Worm (Caenorhabditis elegans) whole organism, L4 larva: Measurements from ENCODE around the gene let-805.
"Not testable (repeated sequence)": the region's sequence is repeated elsewhere in the genome, so short reads cannot be mapped to it uniquely, and the experiment has no call there.

Source experiments
- D1046.2 ChIP-seq: fragments of 200-800 bp; sonication (Bioruptor generic); IDR thresholded peaks from 2 replicates; pipeline ENCODE4 v1.3.6; 2022; ENCODE audit warnings: missing genetic modification characterization, missing compliant biosample characterization
- F26F4.8 ChIP-seq: fragments of 200-800 bp; sonication (Bioruptor generic); conservative IDR thresholded peaks from 2 replicates; pipeline ENCODE4 v1.3.6; 2022; ENCODE audit warnings: missing genetic modification characterization, missing compliant biosample characterization
- F44E2.7 ChIP-seq: fragments of 200-800 bp; sonication (Bioruptor generic); IDR thresholded peaks from 2 replicates; pipeline ENCODE4 v2.1.2; 2022; ENCODE audit warnings: missing genetic modification characterization, missing compliant biosample characterization
- F49E8.2 ChIP-seq: sonication (generic microtip); optimal IDR thresholded peaks from 2 replicates; lab custom pipeline; 2016; ENCODE audit warnings: missing compliant biosample characterization, mild to moderate bottlenecking, missing genetic modification characterization, borderline replicate concordance
- R02D3.7 ChIP-seq: fragments of 150-350 bp; sonication (generic microtip); optimal IDR thresholded peaks from 3 replicates; lab custom pipeline; 2014; ENCODE audit warnings: missing biosample characterization, missing genetic modification characterization
- T20F7.1 ChIP-seq: fragments of 200-800 bp; sonication (Bioruptor generic); optimal IDR thresholded peaks from 2 replicates; lab custom pipeline; 2018; ENCODE audit warnings: mild to moderate bottlenecking, missing genetic modification characterization, missing compliant biosample characterization
- ama-1 ChIP-seq: fragments of 150-350 bp; optimal IDR thresholded peaks from 2 replicates; lab custom pipeline; 2014; ENCODE audit warnings: inconsistent platforms, mixed read lengths
- arid-1 ChIP-seq: fragments of 200-800 bp; sonication (Bioruptor generic); conservative IDR thresholded peaks from 2 replicates; pipeline ENCODE4 v1.3.6; 2022; ENCODE audit warnings: missing genetic modification reagents, missing genetic modification characterization, missing compliant biosample characterization
- ceh-28 ChIP-seq: fragments of 150-350 bp; optimal IDR thresholded peaks from 2 replicates; lab custom pipeline; 2014; ENCODE audit warnings: missing biosample characterization, missing genetic modification reagents, missing genetic modification characterization
- ceh-44 ChIP-seq: fragments of 200-800 bp; sonication (Bioruptor generic); IDR thresholded peaks from 2 replicates; pipeline ENCODE4 v1.3.6; 2022; ENCODE audit warnings: missing genetic modification reagents, missing genetic modification characterization, missing compliant biosample characterization
- ceh-62 ChIP-seq: sonication (generic microtip); optimal IDR thresholded peaks from 2 replicates; lab custom pipeline; 2017; ENCODE audit warnings: missing biosample characterization, missing genetic modification characterization
- daf-12 ChIP-seq: fragments of 150-350 bp; optimal IDR thresholded peaks from 2 replicates; lab custom pipeline; 2014; ENCODE audit warnings: missing biosample characterization, missing genetic modification reagents, missing genetic modification characterization
- daf-16 ChIP-seq, 3 experiments: sonication (generic microtip); optimal IDR thresholded peaks; 2 replicates each; lab custom pipeline; 2016 to 2017; ENCODE audit warnings: missing genetic modification characterization in 3 of 3, missing genetic modification reagents in 3 of 3, mild to moderate bottlenecking in 2 of 3, missing compliant biosample characterization in 2 of 3, missing biosample characterization in 1 of 3, moderate library complexity in 1 of 3
- dmd-9 ChIP-seq: fragments of 200-800 bp; sonication (Bioruptor generic); IDR thresholded peaks from 2 replicates; pipeline ENCODE4 v1.3.6; 2022; ENCODE audit warnings: missing genetic modification reagents, missing genetic modification characterization, missing compliant biosample characterization
- dpl-1 ChIP-seq: fragments of 150-350 bp; optimal IDR thresholded peaks from 2 replicates; lab custom pipeline; 2014; ENCODE audit warnings: missing biosample characterization, missing genetic modification reagents, missing genetic modification characterization
- duxl-1 ChIP-seq: sonication (generic microtip); optimal IDR thresholded peaks from 2 replicates; lab custom pipeline; 2016; ENCODE audit warnings: mild to moderate bottlenecking, missing genetic modification characterization, moderate library complexity, missing compliant biosample characterization; ENCODE audit not compliant: poor library complexity
- egl-43 ChIP-seq: fragments of 200-800 bp; sonication (Bioruptor generic); IDR thresholded peaks from 2 replicates; pipeline ENCODE4 v1.3.6; 2022; ENCODE audit warnings: missing genetic modification reagents, missing genetic modification characterization, missing compliant biosample characterization
- hif-1 ChIP-seq, 2 experiments: sonication (generic microtip); optimal IDR thresholded peaks; 2 replicates each; lab custom pipeline; 2016 to 2017; ENCODE audit warnings: missing compliant biosample characterization in 2 of 2, missing genetic modification characterization in 2 of 2, missing genetic modification reagents in 2 of 2, missing genotype in 2 of 2, mild to moderate bottlenecking in 1 of 2
- hlh-30 ChIP-seq: sonication (generic microtip); optimal IDR thresholded peaks from 2 replicates; lab custom pipeline; 2017; ENCODE audit warnings: antibody characterized with exemption, mild to moderate bottlenecking, missing genetic modification characterization, missing compliant biosample characterization; ENCODE audit not compliant: insufficient read depth
- jun-1 ChIP-seq: fragments of 150-350 bp; optimal IDR thresholded peaks from 2 replicates; lab custom pipeline; 2014; ENCODE audit warnings: missing biosample characterization, missing genetic modification reagents, missing genetic modification characterization
- lim-7 ChIP-seq: fragments of 200-800 bp; sonication (Bioruptor generic); IDR thresholded peaks from 2 replicates; pipeline ENCODE4 v1.3.6; 2022; ENCODE audit warnings: missing genetic modification characterization, missing compliant biosample characterization
- lin-1 ChIP-seq: fragments of 200-800 bp; sonication (Bioruptor generic); IDR thresholded peaks from 2 replicates; pipeline ENCODE4 v1.3.6; 2022; ENCODE audit warnings: missing genetic modification reagents, missing genetic modification characterization, missing compliant biosample characterization
- lin-13 ChIP-seq: fragments of 150-350 bp; optimal IDR thresholded peaks from 2 replicates; lab custom pipeline; 2014; ENCODE audit warnings: missing biosample characterization, missing genetic modification reagents, missing genetic modification characterization
- lin-38 ChIP-seq: fragments of 200-800 bp; sonication (Bioruptor generic); IDR thresholded peaks from 2 replicates; pipeline ENCODE4 v1.3.6; 2022; ENCODE audit warnings: missing genetic modification reagents, missing genetic modification characterization, missing compliant biosample characterization
- lir-3 ChIP-seq: sonication (generic microtip); optimal IDR thresholded peaks from 2 replicates; lab custom pipeline; 2016; ENCODE audit warnings: mild to moderate bottlenecking, missing genetic modification characterization, missing compliant biosample characterization
- lsy-2 ChIP-seq, 2 experiments: fragments of 150-350 bp in 1 of 2; sonication (generic microtip) in 1 of 2; optimal IDR thresholded peaks; 2 replicates each; lab custom pipeline; 2014 to 2017; ENCODE audit warnings: missing biosample characterization in 2 of 2, missing genetic modification characterization in 2 of 2
- madf-5 ChIP-seq, 2 experiments: fragments of 200-800 bp; sonication (Bioruptor generic); IDR thresholded peaks; 2 replicates each; pipeline ENCODE4 v1.3.6; 2022; ENCODE audit warnings: missing compliant biosample characterization in 2 of 2, missing genetic modification characterization in 2 of 2
- mep-1 ChIP-seq: fragments of 150-350 bp; sonication (generic microtip); optimal IDR thresholded peaks from 3 replicates; lab custom pipeline; 2014; ENCODE audit warnings: missing biosample characterization, missing genetic modification characterization
- nhr-28 ChIP-seq: fragments of 150-350 bp; optimal IDR thresholded peaks from 2 replicates; lab custom pipeline; 2014; ENCODE audit warnings: missing biosample characterization, missing genetic modification characterization
- nhr-41 ChIP-seq: fragments of 200-800 bp; sonication (Bioruptor generic); IDR thresholded peaks from 2 replicates; pipeline ENCODE4 v1.3.6; 2022; ENCODE audit warnings: missing genetic modification reagents, missing genetic modification characterization, missing compliant biosample characterization
- nhr-48 ChIP-seq: sonication (generic microtip); optimal IDR thresholded peaks from 2 replicates; lab custom pipeline; 2016; ENCODE audit warnings: mild to moderate bottlenecking, missing genetic modification characterization, missing compliant biosample characterization
- pha-4 ChIP-seq, 2 experiments: fragments of 150-350 bp in 1 of 2; fragments of 200-800 bp in 1 of 2; sonication (Bioruptor generic) in 1 of 2; IDR thresholded peaks in 1 of 2; optimal IDR thresholded peaks in 1 of 2; 2 replicates each; pipeline versions ENCODE4 v1.3.6 to Lab custom; 2014 to 2022; ENCODE audit warnings: missing genetic modification characterization in 2 of 2, missing genetic modification reagents in 2 of 2, missing biosample characterization in 1 of 2, missing compliant biosample characterization in 1 of 2
- snpc-1.2 ChIP-seq: fragments of 200-800 bp; sonication (Bioruptor generic); IDR thresholded peaks from 2 replicates; pipeline ENCODE4 v1.3.6; 2022; ENCODE audit warnings: missing genetic modification reagents, missing genetic modification characterization, missing compliant biosample characterization
- tag-97 ChIP-seq: fragments of 200-800 bp; sonication (Bioruptor generic); IDR thresholded peaks from 2 replicates; pipeline ENCODE4 v1.3.6; 2022; ENCODE audit warnings: missing genetic modification characterization, missing compliant biosample characterization
- unc-62 ChIP-seq, 3 experiments: fragments of 150-350 bp in 1 of 3; sonication (generic microtip); optimal IDR thresholded peaks in 2 of 3; peaks in 1 of 3; 1 replicate in 1 of 3; 2 replicates in 2 of 3; lab custom pipeline; 2014 to 2017; ENCODE audit warnings: missing biosample characterization in 3 of 3, missing genetic modification characterization in 3 of 3, missing genetic modification reagents in 3 of 3, missing genotype in 1 of 3
- vab-7 ChIP-seq: fragments of 200-800 bp; sonication (Bioruptor generic); IDR thresholded peaks from 2 replicates; pipeline ENCODE4 v1.3.6; 2022; ENCODE audit warnings: missing genetic modification reagents, missing genetic modification characterization, missing compliant biosample characterization
- zag-1 ChIP-seq: fragments of 150-350 bp; optimal IDR thresholded peaks from 2 replicates; lab custom pipeline; 2014; ENCODE audit warnings: missing biosample characterization, missing genetic modification characterization
- zfp-3 ChIP-seq: fragments of 200-800 bp; sonication (Bioruptor generic); conservative IDR thresholded peaks from 2 replicates; pipeline ENCODE4 v1.3.6; 2022; ENCODE audit warnings: missing genetic modification reagents, missing genetic modification characterization, missing compliant biosample characterization

let-805 gene

DNA sequence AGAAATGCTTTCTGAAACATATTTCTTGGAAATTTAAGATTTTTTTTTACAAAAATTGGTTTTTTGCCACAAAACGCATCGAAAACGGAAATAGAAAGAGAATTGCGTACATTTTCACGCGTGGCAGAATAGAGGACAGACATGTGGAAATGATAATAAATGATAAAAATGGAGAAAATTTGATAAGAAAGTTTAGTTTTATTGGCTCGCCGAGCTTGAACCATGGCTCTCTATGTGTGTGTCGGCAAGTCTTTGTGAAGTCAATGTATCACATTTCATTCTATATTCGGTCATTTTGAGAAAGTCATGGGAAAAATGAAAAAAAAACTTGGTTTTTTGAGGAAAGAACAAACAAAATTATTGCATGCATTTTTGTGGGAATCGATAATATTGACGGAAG lies 29.5 kb downstream of the let-805 start (continued):
- TF ChIP-seq zag-1 (tag; lab: Kevin White, UChicago): no peak
- TF ChIP-seq ceh-62 (tag; lab: Kevin White, UChicago): no peak
- peak; percentile 11 for TF ChIP-seq hlh-30 (tag; lab: Kevin White, UChicago)
- no peak for TF ChIP-seq mep-1

DNA sequence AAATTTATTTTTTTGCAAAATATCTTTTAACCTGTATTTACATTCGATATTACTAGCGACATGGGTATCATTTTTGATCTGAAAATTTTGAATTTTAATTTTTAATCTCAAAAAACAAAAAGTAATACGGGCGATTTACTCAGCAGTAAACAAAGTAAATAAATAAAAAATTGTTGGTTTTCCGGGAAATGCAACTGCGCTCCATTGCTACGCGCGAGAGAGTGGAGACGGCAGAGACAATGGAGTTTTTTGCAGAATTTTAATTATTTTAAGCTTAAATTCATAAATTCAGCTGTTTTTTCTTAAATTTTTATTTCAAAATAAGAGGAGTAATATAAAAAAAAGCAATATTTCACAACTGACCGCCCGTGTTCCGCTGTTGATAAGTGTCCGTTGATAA lies 40.9 kb downstream of the let-805 start, which contains the start of gene slc-30A9:
TSS of gene slc-30A9 (minus strand) at position 78 of the 400 bp plus-strand sequence.
- no peak for TF ChIP-seq T20F7.1
- TF ChIP-seq hif-1 (tag; optimal IDR thresholded peaks at IDR 0.05; lab: Kevin White, UChicago): no peak
- no peak for TF ChIP-seq lin-13 (GFP tag; lab: Kevin White, UChicago)
- TF ChIP-seq daf-16 (GFP tag; optimal IDR thresholded peaks at IDR 0.05; lab: Kevin White, UChicago): no peak
- peak; percentile 18 for TF ChIP-seq daf-16 (tag; optimal IDR thresholded peaks at IDR 0.05; lab: Kevin White, UChicago)
- no peak for TF ChIP-seq lir-3
- TF ChIP-seq F49E8.2 (tag; lab: Kevin White, UChicago): no peak
- peak; percentile 19 for TF ChIP-seq dpl-1 (GFP tag; lab: Kevin White, UChicago)
- peak in 1 of 2 experiments; percentile 5 for TF ChIP-seq unc-62 (GFP tag; optimal IDR thresholded peaks at IDR 0.05 in 1 of 2; lab: Kevin White, UChicago)
- TF ChIP-seq unc-62 (tag; optimal IDR thresholded peaks at IDR 0.05; lab: Kevin White, UChicago): no peak
- peak in 1 of 2 experiments; percentile 59 for TF ChIP-seq lsy-2 (tag; optimal IDR thresholded peaks at IDR 0.05; lab: Kevin White, UChicago)
- no peak for TF ChIP-seq nhr-28
- peak; percentile 94 for TF ChIP-seq lin-38 (GFP tag; lab: Robert Waterston, UW)
- peak; percentile 2 for TF ChIP-seq hlh-30 (tag; lab: Kevin White, UChicago)
- TF ChIP-seq arid-1 (GFP tag; lab: Robert Waterston, UW): no peak
- peak; percentile 52 for TF ChIP-seq mep-1
- TF ChIP-seq pha-4 (GFP tag; IDR thresholded peaks at IDR 0.05; lab: Robert Waterston, UW): no peak
- peak; percentile 41 for TF ChIP-seq pha-4 (tag; optimal IDR thresholded peaks at IDR 0.05; lab: Kevin White, UChicago)
- TF ChIP-seq madf-5 (GFP tag; IDR thresholded peaks at IDR 0.05; lab: Robert Waterston, UW): no peak
- TF ChIP-seq, all 104 proteins: peak for 8

DNA sequence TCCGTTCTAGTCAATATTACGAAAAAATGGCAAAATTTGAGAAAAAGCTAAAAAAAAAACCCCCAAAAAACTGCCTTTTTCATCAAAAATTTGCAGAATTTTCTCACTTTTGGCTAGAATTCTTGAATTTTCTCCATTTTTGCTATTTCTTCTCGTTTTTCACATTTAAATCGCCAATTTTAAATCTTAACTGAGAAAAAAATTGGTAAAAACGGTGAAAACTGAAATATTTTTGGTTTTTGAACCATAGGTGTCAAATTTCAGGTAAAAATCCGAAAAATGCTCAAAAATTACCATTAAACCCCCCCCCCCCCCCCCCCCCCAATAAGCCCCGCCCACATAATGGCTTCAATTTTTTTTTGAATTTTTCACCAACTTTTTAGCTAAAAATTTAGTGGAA lies 41.5 kb downstream of the let-805 start, which contains the start of gene cox-6B:
TSS of gene cox-6B (plus strand) at position 301 of the 400 bp plus-strand sequence.
- TF ChIP-seq ceh-28; snpc-1.2 (GFP tag; lab: Robert Waterston, UW); R02D3.7 (tag; lab: Kevin White, UChicago): not testable (repeated sequence)

DNA sequence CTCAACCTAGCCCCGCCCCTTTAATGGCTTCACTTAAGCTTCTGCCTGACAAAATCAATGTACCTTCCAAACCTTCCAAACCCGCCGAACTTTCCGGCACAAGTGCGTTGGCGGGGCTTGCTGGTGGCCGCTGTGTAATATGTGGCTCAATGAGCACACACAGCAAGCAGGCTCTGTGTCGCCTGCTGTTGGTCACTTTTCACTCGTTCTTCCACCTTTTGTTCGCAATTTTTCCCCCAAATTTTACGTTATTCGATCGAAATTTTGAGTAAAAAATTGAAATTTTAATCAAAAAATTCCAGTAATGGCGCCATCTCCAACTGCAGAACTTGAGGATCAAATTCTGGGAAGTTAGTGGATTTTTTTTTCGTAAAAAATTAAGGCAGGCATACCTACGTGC lies 42.8 kb downstream of the let-805 start, which contains the start of gene set-27:
TSS of gene set-27 (plus strand) at position 301 of the 400 bp plus-strand sequence.
- TF ChIP-seq zfp-3 (GFP tag; lab: Robert Waterston, UW): no peak

DNA sequence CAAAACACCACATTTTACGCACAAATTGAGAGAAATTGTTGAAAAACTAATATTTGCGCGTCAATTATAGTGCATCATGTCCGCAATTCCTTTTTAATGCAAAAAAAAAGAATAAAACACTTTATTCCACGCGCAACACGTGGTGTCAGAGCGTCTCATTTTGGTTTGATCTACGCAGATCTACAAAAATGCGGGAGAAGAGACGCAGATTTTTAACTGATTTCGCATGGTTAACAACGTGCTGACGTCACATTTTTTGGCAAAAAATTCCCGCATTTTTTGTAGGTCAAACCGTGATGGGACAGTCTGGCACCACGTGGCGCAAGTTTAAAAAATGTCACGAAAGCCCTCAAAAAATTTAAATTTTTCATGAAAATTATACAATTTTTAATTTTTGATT lies 52.3 kb downstream of the let-805 start:
- peak in 1 of 2 experiments; percentile 66 for TF ChIP-seq unc-62 (GFP tag; optimal IDR thresholded peaks at IDR 0.05 in 1 of 2; lab: Kevin White, UChicago)
- no peak for TF ChIP-seq unc-62 (tag; optimal IDR thresholded peaks at IDR 0.05; lab: Kevin White, UChicago)
- TF ChIP-seq lin-1 (GFP tag; lab: Robert Waterston, UW): no peak
- no peak for TF ChIP-seq egl-43 (GFP tag; lab: Robert Waterston, UW)

DNA sequence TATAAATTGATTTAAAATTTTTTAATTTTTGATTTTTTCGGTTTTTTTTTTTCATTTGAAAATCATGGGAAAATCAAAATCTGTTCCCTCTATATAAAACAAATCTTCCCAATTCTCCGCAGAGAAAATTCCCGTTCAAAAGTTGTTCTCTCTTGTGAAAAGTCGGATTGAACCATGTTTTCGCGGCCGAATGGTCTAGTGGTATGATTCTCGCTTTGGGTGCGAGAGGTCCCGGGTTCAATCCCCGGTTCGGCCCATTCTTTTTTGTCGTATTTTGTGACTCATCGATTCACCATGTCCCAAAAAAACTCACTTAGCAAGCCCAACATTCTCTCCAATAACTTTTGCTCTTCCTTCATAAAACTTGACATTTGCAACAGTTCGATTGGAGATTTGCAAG lies 53.6 kb downstream of the let-805 start:
- TF ChIP-seq nhr-48 (tag; lab: Kevin White, UChicago) (no peak), lim-7 (GFP tag; lab: Robert Waterston, UW) (peak; percentile 76), D1046.2 (GFP tag; lab: Robert Waterston, UW) (no peak), F44E2.7 (GFP tag; lab: Robert Waterston, UW) (0 out of 2 replicates have a peak, but pooled peaks have one; percentile 12), lin-38 (GFP tag; lab: Robert Waterston, UW) (peak; percentile 59), snpc-1.2 (GFP tag; lab: Robert Waterston, UW) (peak; percentile 51; the same call in 1 of the 2 replicates), F26F4.8 (GFP tag; lab: Robert Waterston, UW) (0 out of 2 replicates have a peak, but pooled peaks have one; percentile 50), daf-12 (tag; lab: Kevin White, UChicago) (no peak), vab-7 (GFP tag; lab: Robert Waterston, UW) (peak; percentile 52; the same call in 1 of the 2 replicates), duxl-1 (peak; percentile 8), jun-1 (no peak), ceh-44 (no peak), tag-97 (no peak), egl-43 (GFP tag; lab: Robert Waterston, UW) (peak; percentile 71), nhr-41 (GFP tag; lab: Robert Waterston, UW) (no peak), ama-1 (no peak), dmd-9 (GFP tag; lab: Robert Waterston, UW) (no peak), madf-5 (GFP tag; IDR thresholded peaks at IDR 0.05; lab: Robert Waterston, UW) (no peak)
